Fruit fly (Drosophila melanogaster): ENCODE data around the gene CG5902.

DNA sequence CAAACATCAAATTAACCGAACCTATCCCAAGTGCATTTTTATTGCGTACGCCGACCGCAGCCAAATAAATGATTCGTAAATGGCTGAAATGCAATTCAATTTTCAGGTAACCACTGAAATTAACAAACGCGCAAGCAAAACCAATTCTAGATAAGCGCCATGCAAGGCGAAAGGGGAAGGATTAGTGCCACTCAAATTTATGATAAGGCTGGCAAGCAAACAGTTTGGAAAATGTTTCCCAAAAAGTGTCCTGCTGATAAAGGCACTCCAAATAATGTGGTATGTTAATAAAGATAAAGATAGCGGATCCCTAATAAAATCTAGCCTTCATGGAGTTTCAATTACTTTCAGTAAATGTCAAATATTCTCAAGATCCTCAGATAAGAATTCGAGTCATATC, 40.8 kb downstream of the CG5902 start:
- TF ChIP-seq psq (optimal IDR thresholded peaks at IDR 0.05) (no peak), ttk (optimal IDR thresholded peaks at IDR 0.05) (no peak), h (optimal IDR thresholded peaks at IDR 0.05) (no peak), insv (optimal IDR thresholded peaks at IDR 0.05) (no peak)
